Fruit fly (Drosophila melanogaster) whole organism, adult: ENCODE measurements around the gene CG7860.

Experiments used
- CG7045 ChIP-seq: fragments of 200-800 bp; sonication (Bioruptor generic); optimal IDR thresholded peaks from 2 replicates; lab custom pipeline; 2017; ENCODE audit warnings: missing biosample characterization, mild to moderate bottlenecking, missing genetic modification characterization
- Hr96 ChIP-seq: fragments of 200-800 bp; sonication (Bioruptor generic); optimal IDR thresholded peaks from 2 replicates; lab custom pipeline; 2016; ENCODE audit warnings: missing biosample characterization, missing genetic modification characterization
- Mnt ChIP-seq: fragments of 200-800 bp; sonication (Bioruptor generic); optimal IDR thresholded peaks from 2 replicates; lab custom pipeline; 2016; ENCODE audit warnings: missing biosample characterization, mild to moderate bottlenecking, missing genetic modification characterization
- tj ChIP-seq: fragments of 200-800 bp; sonication (Bioruptor generic); optimal IDR thresholded peaks from 3 replicates; lab custom pipeline; 2017; ENCODE audit warnings: missing biosample characterization, mild to moderate bottlenecking, missing genetic modification characterization, moderate library complexity

DNA sequence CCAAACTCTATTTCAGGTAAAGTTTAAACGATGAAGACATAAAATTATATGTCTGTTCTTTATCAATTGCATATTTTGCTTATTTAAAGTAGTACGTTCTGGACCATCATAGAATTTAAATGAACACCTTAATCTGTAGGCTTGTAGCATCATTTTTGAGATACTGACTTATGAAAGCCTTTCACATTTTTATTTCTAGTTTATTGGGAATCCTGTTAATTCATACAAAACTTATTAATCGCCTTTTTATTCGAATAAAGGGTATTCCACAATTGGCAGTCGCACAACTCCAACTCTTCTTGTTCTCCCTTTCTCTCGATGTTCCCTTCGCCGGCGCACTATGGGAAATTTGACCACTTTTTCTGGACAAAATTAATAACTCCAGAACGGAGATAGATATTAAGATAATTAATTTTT, 16.3 kb upstream of the CG7860 start:
- no peak for TF ChIP-seq Mnt (GFP tag; lab: Kevin White, UChicago)
- no peak for TF ChIP-seq CG7045 (GFP tag; lab: Kevin White, UChicago)
- no peak for TF ChIP-seq Hr96 (GFP tag; lab: Kevin White, UChicago)
- no peak for TF ChIP-seq tj
